Fruit fly (Drosophila melanogaster): Measurements from ENCODE around the gene Npc1a.

The Npc1a gene

dm6 chr2L:10263343-10263744 lies 42.3 kb upstream of the Npc1a start, which contains the start of gene Rsf1 (continued):
- no peak for TF ChIP-seq gro (GFP tag; optimal IDR thresholded peaks at IDR 0.05)
- TF ChIP-seq Nf-YB (GFP tag; optimal IDR thresholded peaks at IDR 0.05): no peak
- TF ChIP-seq CG32767 (GFP tag; IDR thresholded peaks at IDR 0.05): peak; percentile 86
- TF ChIP-seq Dbx (GFP tag; IDR thresholded peaks at IDR 0.05): no peak
- no peak for TF ChIP-seq E2f2 (GFP tag; IDR thresholded peaks at IDR 0.05)
- TF ChIP-seq Dfd (GFP tag; optimal IDR thresholded peaks at IDR 0.05): no peak
- TF ChIP-seq pros (GFP tag; optimal IDR thresholded peaks at IDR 0.05): no peak
- TF ChIP-seq CG8765 (GFP tag; IDR thresholded peaks at IDR 0.05): no peak
- no peak for TF ChIP-seq ttk (GFP tag; IDR thresholded peaks at IDR 0.05)
- no peak for TF ChIP-seq pan (optimal IDR thresholded peaks at IDR 0.05)
- TF ChIP-seq pan (GFP tag; optimal IDR thresholded peaks at IDR 0.05 in 1 of 2, IDR thresholded peaks at IDR 0.05 in 1 of 2): no peak
- no peak for TF ChIP-seq CG9817 (tag; optimal IDR thresholded peaks at IDR 0.05)
- no peak for TF ChIP-seq Bteb2 (GFP tag; optimal IDR thresholded peaks at IDR 0.05)
- peak; percentile 98 for TF ChIP-seq CG30020 (tag; optimal IDR thresholded peaks at IDR 0.05)
- no peak for TF ChIP-seq aop (GFP tag; IDR thresholded peaks at IDR 0.05)
- no peak for TF ChIP-seq CHES-1-like (GFP tag; optimal IDR thresholded peaks at IDR 0.05)
- TF ChIP-seq schlank (tag; optimal IDR thresholded peaks at IDR 0.05): no peak
- no peak for TF ChIP-seq scrt (GFP tag; optimal IDR thresholded peaks at IDR 0.05)
- TF ChIP-seq CG4360 (GFP tag; IDR thresholded peaks at IDR 0.05): no peak
- no peak for TF ChIP-seq sc (optimal IDR thresholded peaks at IDR 0.05)
- TF ChIP-seq sc (GFP tag; optimal IDR thresholded peaks at IDR 0.05): no peak
- TF ChIP-seq CG14667 (GFP tag; IDR thresholded peaks at IDR 0.05): no peak; the same call in 1 of the 2 replicates
- TF ChIP-seq cg (GFP tag; optimal IDR thresholded peaks at IDR 0.05): no peak
- no peak for TF ChIP-seq Myb (GFP tag; optimal IDR thresholded peaks at IDR 0.05)
- no peak for TF ChIP-seq Nf-YC (tag; optimal IDR thresholded peaks at IDR 0.05)
- no peak for TF ChIP-seq unpg (GFP tag; optimal IDR thresholded peaks at IDR 0.05)
- no peak for TF ChIP-seq prd (optimal IDR thresholded peaks at IDR 0.05)
- TF ChIP-seq prd (GFP tag; IDR thresholded peaks at IDR 0.05): 0 out of 3 replicates have a peak, but pooled peaks have one; percentile 7
- TF ChIP-seq CG8478 (optimal IDR thresholded peaks at IDR 0.05): no peak
- TF ChIP-seq CG17802 (tag; optimal IDR thresholded peaks at IDR 0.05): peak; percentile 89
- TF ChIP-seq oc (tag; optimal IDR thresholded peaks at IDR 0.05): no peak
- TF ChIP-seq HmgZ (tag; optimal IDR thresholded peaks at IDR 0.05): no peak
- peak; percentile 62; the same call in 2 of the 3 replicates for TF ChIP-seq row (GFP tag; IDR thresholded peaks at IDR 0.05)
- peak; percentile 62 for TF ChIP-seq CG4617 (GFP tag; optimal IDR thresholded peaks at IDR 0.05; ENCODE audit: borderline replicate concordance)
- peak; percentile 1 for TF ChIP-seq nom (GFP tag; optimal IDR thresholded peaks at IDR 0.05)
- no peak for TF ChIP-seq vnd (GFP tag; IDR thresholded peaks at IDR 0.05; ENCODE audit: partially characterized antibody)
- TF ChIP-seq CG6791 (GFP tag; IDR thresholded peaks at IDR 0.05; ENCODE audit: partially characterized antibody): no peak
- no peak for TF ChIP-seq dm (GFP tag; optimal IDR thresholded peaks at IDR 0.05)
- no peak for TF ChIP-seq gfzf (GFP tag; optimal IDR thresholded peaks at IDR 0.05)
- no peak for TF ChIP-seq Nf-YA (GFP tag; IDR thresholded peaks at IDR 0.05)
- no peak for TF ChIP-seq Xbp1 (GFP tag; optimal IDR thresholded peaks at IDR 0.05)
- TF ChIP-seq CG3281 (GFP tag; optimal IDR thresholded peaks at IDR 0.05): peak; percentile 75
- TF ChIP-seq CG8290 (GFP tag; optimal IDR thresholded peaks at IDR 0.05): no peak
- no peak for TF ChIP-seq CG8290 (tag; optimal IDR thresholded peaks at IDR 0.05)
- no peak for TF ChIP-seq CG32772 (GFP tag; IDR thresholded peaks at IDR 0.05)
- TF ChIP-seq HLH4C (GFP tag; IDR thresholded peaks at IDR 0.05; ENCODE audit: partially characterized antibody): no peak
- peak; percentile 86 for TF ChIP-seq CG1024 (GFP tag; IDR thresholded peaks at IDR 0.05)
- TF ChIP-seq CG3995 (GFP tag; optimal IDR thresholded peaks at IDR 0.05): no peak
- no peak for TF ChIP-seq CG18011 (GFP tag; optimal IDR thresholded peaks at IDR 0.05)
- TF ChIP-seq luna (GFP tag; optimal IDR thresholded peaks at IDR 0.05): no peak
- peak; percentile 100 for TF ChIP-seq CG1603 (tag; optimal IDR thresholded peaks at IDR 0.05)
- no peak for TF ChIP-seq CG7963 (GFP tag; IDR thresholded peaks at IDR 0.05; ENCODE audit: partially characterized antibody)
- no peak for TF ChIP-seq CG9215 (GFP tag; IDR thresholded peaks at IDR 0.05)
